Fruit fly (Drosophila melanogaster): ENCODE data around the gene Taf12.

DNA sequence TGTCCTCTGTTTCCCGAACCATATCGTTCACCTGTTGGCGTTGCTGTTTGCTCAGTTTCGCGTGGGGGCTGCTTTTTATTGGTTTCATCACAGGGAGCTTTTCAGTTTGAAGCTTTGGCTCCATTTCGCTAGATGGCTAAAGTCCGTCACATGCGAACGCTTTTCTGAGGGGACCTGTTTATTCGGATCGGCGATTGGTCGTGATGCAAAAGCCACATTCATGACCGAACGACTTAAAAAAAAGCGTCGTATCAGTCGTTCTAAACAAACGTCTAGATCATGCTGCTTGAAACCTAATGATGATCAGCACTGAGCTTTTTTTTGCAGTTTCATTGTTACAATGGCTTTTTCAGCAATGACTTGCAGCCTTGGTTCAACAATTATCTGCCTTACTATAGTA, 10.4 kb upstream of the Taf12 start, which contains the start of gene CG6908:
- no peak for TF ChIP-seq insv (optimal IDR thresholded peaks at IDR 0.05)
- no peak for TF ChIP-seq h (optimal IDR thresholded peaks at IDR 0.05)
- TF ChIP-seq Sin3A (optimal IDR thresholded peaks at IDR 0.05): no peak
- TF ChIP-seq ttk (optimal IDR thresholded peaks at IDR 0.05): no peak
- TF ChIP-seq psq (optimal IDR thresholded peaks at IDR 0.05): no peak
- TF ChIP-seq Myc (optimal IDR thresholded peaks at IDR 0.05): no peak
